7 worm cellular contexts compared by ENCODE assay signal in genomic region chrV:18086783-18087182, ce11.
A peak's percentile ranks its signal among the peaks of the same experiment; 100 is the strongest.
TF ChIP-seq lines count a peak whose summit lies in the region.

slr-2 (plus strand) TSS chrV:18087123.

TF ChIP-seq in whole organism, L1 larva, 84 proteins besides CTCF, POLR2A, EP300 and RAD21 (continues in another document):
- TF ChIP-seq hlh-4 (tag; optimal IDR thresholded peaks at IDR 0.05; lab: Kevin White, UChicago) (no peak), nhr-77 (tag; optimal IDR thresholded peaks at IDR 0.05; lab: Kevin White, UChicago) (peak; percentile 14), grh-1 (GFP tag; IDR thresholded peaks at IDR 0.05; lab: Robert Waterston, UW) (no peak), rnt-1 (tag; optimal IDR thresholded peaks at IDR 0.05; lab: Kevin White, UChicago) (no peak), nhr-85 (tag; lab: Kevin White, UChicago) (peak; percentile 37), sox-4 (tag; optimal IDR thresholded peaks at IDR 0.05; lab: Kevin White, UChicago) (no peak), nhr-237 (tag; optimal IDR thresholded peaks at IDR 0.05; lab: Kevin White, UChicago) (no peak), hpl-2 (GFP tag; optimal IDR thresholded peaks at IDR 0.05; lab: Kevin White, UChicago) (peak; percentile 17), nhr-76 (tag; optimal IDR thresholded peaks at IDR 0.05; lab: Kevin White, UChicago) (no peak), ceh-82 (tag; optimal IDR thresholded peaks at IDR 0.05; lab: Kevin White, UChicago) (peak; percentile 43 to 77 (median 51)), sptf-1 (tag; optimal IDR thresholded peaks at IDR 0.05; lab: Kevin White, UChicago) (no peak), ets-5 (GFP tag; IDR thresholded peaks at IDR 0.05; lab: Robert Waterston, UW) (no peak), C34B4.2 (tag; optimal IDR thresholded peaks at IDR 0.05; lab: Kevin White, UChicago) (no peak), ceh-90 (tag; optimal IDR thresholded peaks at IDR 0.05; lab: Kevin White, UChicago) (no peak)

TF ChIP-seq in whole organism, L2 larva, 48 proteins besides CTCF, POLR2A, EP300 and RAD21 (continues in another document):
- peak; percentile 24 for TF ChIP-seq lin-13 (GFP tag; optimal IDR thresholded peaks at IDR 0.05; lab: Kevin White, UChicago)
- peak; percentile 84 for TF ChIP-seq unc-55 (GFP tag; optimal IDR thresholded peaks at IDR 0.05; lab: Kevin White, UChicago)
- no peak for TF ChIP-seq fos-1 (tag; optimal IDR thresholded peaks at IDR 0.05; lab: Kevin White, UChicago)
- no peak for TF ChIP-seq elt-1 (tag; optimal IDR thresholded peaks at IDR 0.05; lab: Kevin White, UChicago)
- TF ChIP-seq mab-5 (tag; optimal IDR thresholded peaks at IDR 0.05; lab: Kevin White, UChicago): peak; percentile 6
- no peak for TF ChIP-seq ztf-1 (GFP tag; conservative IDR thresholded peaks at IDR 0.05; lab: Robert Waterston, UW)
- TF ChIP-seq nhr-129 (tag; optimal IDR thresholded peaks at IDR 0.05; lab: Kevin White, UChicago): peak; percentile 49
- no peak for TF ChIP-seq nhr-25 (tag; optimal IDR thresholded peaks at IDR 0.05; lab: Kevin White, UChicago)
- TF ChIP-seq mdl-1 (tag; optimal IDR thresholded peaks at IDR 0.05; lab: Kevin White, UChicago): no peak
- no peak for TF ChIP-seq R02D3.7 (tag; optimal IDR thresholded peaks at IDR 0.05; lab: Kevin White, UChicago)
- no peak for TF ChIP-seq elt-3 (tag; optimal IDR thresholded peaks at IDR 0.05; lab: Kevin White, UChicago)
- no peak for TF ChIP-seq alr-1 (tag; optimal IDR thresholded peaks at IDR 0.05; lab: Kevin White, UChicago)
- TF ChIP-seq crh-2 (tag; optimal IDR thresholded peaks at IDR 0.05; lab: Kevin White, UChicago): peak; percentile 26
- peak; percentile 57 for TF ChIP-seq C34F6.9 (tag; optimal IDR thresholded peaks at IDR 0.05; lab: Kevin White, UChicago)

TF ChIP-seq in whole organism, L3 larva, 47 proteins besides CTCF, POLR2A, EP300 and RAD21:
- TF ChIP-seq nhr-76 (tag; optimal IDR thresholded peaks at IDR 0.05; lab: Kevin White, UChicago) (no peak), nhr-23 (tag; optimal IDR thresholded peaks at IDR 0.05; lab: Kevin White, UChicago) (peak; percentile 8), lin-15B (tag; optimal IDR thresholded peaks at IDR 0.05; lab: Kevin White, UChicago) (peak; percentile 65), nfya-1 (tag; optimal IDR thresholded peaks at IDR 0.05; lab: Kevin White, UChicago; ENCODE audit: insufficient read depth) (peak; percentile 65), pha-4 (tag; optimal IDR thresholded peaks at IDR 0.05; lab: Kevin White, UChicago) (peak; percentile 60), ztf-11 (tag; optimal IDR thresholded peaks at IDR 0.05; lab: Kevin White, UChicago) (no peak)

TF ChIP-seq in whole organism, L4 larva, 104 proteins besides CTCF, POLR2A, EP300 and RAD21 (continues in another document):
- TF ChIP-seq nhr-28 (tag; optimal IDR thresholded peaks at IDR 0.05; lab: Kevin White, UChicago) (peak; percentile 44), daf-19 (GFP tag; conservative IDR thresholded peaks at IDR 0.05; lab: Robert Waterston, UW) (no peak), gei-8 (GFP tag; optimal IDR thresholded peaks at IDR 0.05; lab: Kevin White, UChicago) (no peak), lin-38 (GFP tag; IDR thresholded peaks at IDR 0.05; lab: Robert Waterston, UW) (peak; percentile 96), cey-2 (tag; optimal IDR thresholded peaks at IDR 0.05; lab: Kevin White, UChicago; ENCODE audit: borderline replicate concordance, insufficient read depth) (no peak), saeg-2 (GFP tag; IDR thresholded peaks at IDR 0.05; lab: Robert Waterston, UW) (no peak), mep-1 (tag; optimal IDR thresholded peaks at IDR 0.05; lab: Kevin White, UChicago) (peak; percentile 45), hmg-1.1 (GFP tag; IDR thresholded peaks at IDR 0.05; lab: Robert Waterston, UW) (peak; percentile 51; the same call in 1 of the 2 replicates), ama-1 (optimal IDR thresholded peaks at IDR 0.05; lab: Kevin White, UChicago) (no peak), zip-11 (GFP tag; IDR thresholded peaks at IDR 0.05; lab: Robert Waterston, UW) (no peak), Y5F2A.4 (GFP tag; optimal IDR thresholded peaks at IDR 0.05; lab: Kevin White, UChicago) (no peak), mes-2 (tag; optimal IDR thresholded peaks at IDR 0.05; lab: Kevin White, UChicago; ENCODE audit: poor library complexity, severe bottlenecking) (no peak), unc-62 (GFP tag; optimal IDR thresholded peaks at IDR 0.05 in 1 of 2; lab: Kevin White, UChicago) (peak in 1 of 2 experiments; percentile 1), unc-62 (tag; optimal IDR thresholded peaks at IDR 0.05; lab: Kevin White, UChicago) (no peak), dpl-1 (GFP tag; optimal IDR thresholded peaks at IDR 0.05; lab: Kevin White, UChicago) (peak; percentile 95)

TF ChIP-seq in whole organism, late embryonic, 69 proteins besides CTCF, POLR2A, EP300 and RAD21:
- TF ChIP-seq C38D4.7 (GFP tag; optimal IDR thresholded peaks at IDR 0.05; lab: Kevin White, UChicago) (no peak), F13H6.1 (tag; optimal IDR thresholded peaks at IDR 0.05; lab: Kevin White, UChicago) (no peak), tbx-2 (tag; optimal IDR thresholded peaks at IDR 0.05; lab: Kevin White, UChicago) (no peak), nfya-1 (tag; optimal IDR thresholded peaks at IDR 0.05; lab: Kevin White, UChicago) (peak; percentile 41)

TF ChIP-seq in whole organism, mixed stage, embryonic, 35 proteins besides CTCF, POLR2A, EP300 and RAD21:
- TF ChIP-seq drap-1 (GFP tag; optimal IDR thresholded peaks at IDR 0.05; lab: Kevin White, UChicago) (no peak), nhr-2 (tag; optimal IDR thresholded peaks at IDR 0.05; lab: Kevin White, UChicago) (peak; percentile 18), nhr-237 (tag; optimal IDR thresholded peaks at IDR 0.05; lab: Kevin White, UChicago) (peak; percentile 25), mep-1 (tag; optimal IDR thresholded peaks at IDR 0.05; lab: Kevin White, UChicago) (peak; percentile 19), mab-5 (tag; optimal IDR thresholded peaks at IDR 0.05; lab: Kevin White, UChicago) (no peak), lsy-2 (tag; optimal IDR thresholded peaks at IDR 0.05; lab: Kevin White, UChicago) (peak; percentile 36), hlh-1 (tag; optimal IDR thresholded peaks at IDR 0.05; lab: Kevin White, UChicago) (peak; percentile 5), lin-13 (tag; optimal IDR thresholded peaks at IDR 0.05; lab: Kevin White, UChicago) (peak; percentile 23), ztf-11 (tag; optimal IDR thresholded peaks at IDR 0.05; lab: Kevin White, UChicago) (no peak)

TF ChIP-seq in whole organism, young adult, 124 proteins besides CTCF, POLR2A, EP300 and RAD21:
- TF ChIP-seq dpl-1 (GFP tag; optimal IDR thresholded peaks at IDR 0.05; lab: Kevin White, UChicago) (peak; percentile 69), lin-40 (tag; optimal IDR thresholded peaks at IDR 0.05; lab: Kevin White, UChicago) (peak; percentile 13), lin-54 (GFP tag; optimal IDR thresholded peaks at IDR 0.05; lab: Kevin White, UChicago) (peak; percentile 91), sptf-2 (GFP tag; optimal IDR thresholded peaks at IDR 0.05; lab: Kevin White, UChicago) (no peak), lin-35 (GFP tag; optimal IDR thresholded peaks at IDR 0.05; lab: Kevin White, UChicago) (peak in 2 of 3 experiments; percentile 33 to 88), mcd-1 (GFP tag; IDR thresholded peaks at IDR 0.05; lab: Robert Waterston, UW) (peak; percentile 96), die-1 (tag; optimal IDR thresholded peaks at IDR 0.05; lab: Kevin White, UChicago) (no peak), efl-1 (GFP tag; optimal IDR thresholded peaks at IDR 0.05; lab: Kevin White, UChicago) (peak; percentile 84), attf-6 (GFP tag; IDR thresholded peaks at IDR 0.05; lab: Robert Waterston, UW) (no peak)
